Fruit fly (Drosophila melanogaster) whole organism, embryonic: ENCODE data around the gene CG13622.

Experiments used
- Asciz ChIP-seq: fragments of 200-800 bp; sonication (Bioruptor generic); optimal IDR thresholded peaks from 2 replicates; lab custom pipeline; 2017; ENCODE audit warnings: missing biosample characterization, mild to moderate bottlenecking, missing genetic modification characterization, missing genetic modification reagents
- CG12071 ChIP-seq: fragments of 200-800 bp; sonication (Bioruptor generic); optimal IDR thresholded peaks from 3 replicates; lab custom pipeline; 2018; ENCODE audit warnings: missing biosample characterization, mild to moderate bottlenecking, missing genetic modification characterization
- CG12391 ChIP-seq: fragments of 200-800 bp; sonication (Bioruptor generic); optimal IDR thresholded peaks from 3 replicates; lab custom pipeline; 2018; ENCODE audit warnings: missing biosample characterization, mild to moderate bottlenecking, missing genetic modification characterization, moderate library complexity
- CG13296 ChIP-seq: fragments of 200-800 bp; sonication (Bioruptor generic); optimal IDR thresholded peaks from 3 replicates; lab custom pipeline; 2018; ENCODE audit warnings: missing biosample characterization, mild to moderate bottlenecking, missing genetic modification characterization
- CG13624 ChIP-seq: fragments of 200-800 bp; sonication (Bioruptor generic); optimal IDR thresholded peaks from 2 replicates; lab custom pipeline; 2016; ENCODE audit warnings: missing biosample characterization, missing genetic modification characterization
- CG13775 ChIP-seq: fragments of 200-800 bp; sonication (Bioruptor generic); optimal IDR thresholded peaks from 3 replicates; lab custom pipeline; 2017; ENCODE audit warnings: missing biosample characterization, mild to moderate bottlenecking, missing genetic modification characterization
- CG2120 ChIP-seq: fragments of 200-800 bp; sonication (Bioruptor generic); optimal IDR thresholded peaks from 3 replicates; lab custom pipeline; 2016; ENCODE audit warnings: missing biosample characterization, missing genetic modification characterization
- CG2678 ChIP-seq: fragments of 200-800 bp; sonication (Bioruptor generic); optimal IDR thresholded peaks from 3 replicates; lab custom pipeline; 2019; ENCODE audit warnings: missing biosample characterization, mild to moderate bottlenecking, missing genetic modification characterization, moderate library complexity
- CG2712 ChIP-seq: fragments of 200-800 bp; optimal IDR thresholded peaks from 3 replicates; lab custom pipeline; 2019; ENCODE audit warnings: missing biosample characterization, mild to moderate bottlenecking, missing genetic modification characterization, moderate library complexity
- CG31224 ChIP-seq: fragments of 200-800 bp; sonication (Bioruptor generic); IDR thresholded peaks from 2 replicates; pipeline ENCODE4 v1.3.6; 2022; ENCODE audit warnings: missing biosample characterization, missing genetic modification characterization
- CG3847 ChIP-seq: fragments of 200-800 bp; sonication (Bioruptor generic); IDR thresholded peaks from 2 replicates; pipeline ENCODE4 v1.3.6; 2022; ENCODE audit warnings: missing biosample characterization, missing genetic modification characterization
- CG6854 ChIP-seq: fragments of 200-800 bp; sonication (Bioruptor generic); optimal IDR thresholded peaks from 3 replicates; lab custom pipeline; 2017; ENCODE audit warnings: missing biosample characterization, mild to moderate bottlenecking, missing genetic modification characterization
- CG7839 ChIP-seq: fragments of 200-800 bp; sonication (Bioruptor generic); optimal IDR thresholded peaks from 3 replicates; lab custom pipeline; 2018; ENCODE audit warnings: missing biosample characterization, mild to moderate bottlenecking, missing genetic modification characterization, moderate library complexity
- CG8281 ChIP-seq: fragments of 200-800 bp; sonication (Bioruptor generic); optimal IDR thresholded peaks from 2 replicates; lab custom pipeline; 2018; ENCODE audit warnings: missing biosample characterization, mild to moderate bottlenecking, missing genetic modification characterization, moderate library complexity
- CG8388 ChIP-seq: fragments of 200-800 bp; sonication (Bioruptor generic); optimal IDR thresholded peaks from 2 replicates; lab custom pipeline; 2019; ENCODE audit warnings: missing biosample characterization, mild to moderate bottlenecking, missing genetic modification characterization, moderate library complexity
- CG9609 ChIP-seq: fragments of 200-800 bp; sonication (Bioruptor generic); optimal IDR thresholded peaks from 3 replicates; lab custom pipeline; 2016; ENCODE audit warnings: missing biosample characterization, missing genetic modification characterization
- Camta ChIP-seq: fragments of 200-800 bp; sonication (Bioruptor generic); optimal IDR thresholded peaks from 2 replicates; lab custom pipeline; 2016; ENCODE audit warnings: missing biosample characterization, missing genetic modification characterization
- Dbx ChIP-seq: fragments of 200-800 bp; sonication (Bioruptor generic); IDR thresholded peaks from 3 replicates; pipeline ENCODE4 v1.3.6; 2022; ENCODE audit warnings: missing biosample characterization, missing genetic modification characterization
- Dip3 ChIP-seq: fragments of 200-800 bp; sonication (Bioruptor generic); optimal IDR thresholded peaks from 3 replicates; lab custom pipeline; 2016; ENCODE audit warnings: missing biosample characterization, missing genetic modification characterization
- E2f1 ChIP-seq: fragments of 200-800 bp; sonication (Bioruptor generic); IDR thresholded peaks from 2 replicates; pipeline ENCODE4 v1.3.6; 2022; ENCODE audit warnings: missing biosample characterization, missing genetic modification characterization
- HmgD ChIP-seq: fragments of 200-800 bp; sonication (Bioruptor generic); optimal IDR thresholded peaks from 3 replicates; lab custom pipeline; 2016; ENCODE audit warnings: missing biosample characterization, missing genetic modification characterization
- MBD-R2 ChIP-seq: fragments of 200-800 bp; sonication (Bioruptor generic); IDR thresholded peaks from 2 replicates; pipeline ENCODE4 v1.3.6; 2022; ENCODE audit warnings: missing biosample characterization, missing genetic modification characterization
- Sox100B ChIP-seq: fragments of 200-800 bp; sonication (Bioruptor generic); optimal IDR thresholded peaks from 3 replicates; lab custom pipeline; 2018; ENCODE audit warnings: missing biosample characterization, mild to moderate bottlenecking, missing genetic modification characterization
- Sox102F ChIP-seq: fragments of 200-800 bp; sonication (Bioruptor generic); optimal IDR thresholded peaks from 2 replicates; lab custom pipeline; 2018; ENCODE audit warnings: missing biosample characterization, mild to moderate bottlenecking, missing genetic modification characterization, moderate library complexity
- Xrp1 ChIP-seq: fragments of 200-800 bp; sonication (Bioruptor generic); IDR thresholded peaks from 2 replicates; pipeline ENCODE4 v1.3.6; 2022; ENCODE audit warnings: missing biosample characterization, missing genetic modification characterization
- al ChIP-seq: fragments of 200-800 bp; sonication (Bioruptor generic); IDR thresholded peaks from 2 replicates; pipeline ENCODE4 v1.3.6; 2022; ENCODE audit warnings: missing biosample characterization, missing genetic modification characterization
- ase ChIP-seq: fragments of 200-800 bp; sonication (Bioruptor generic); IDR thresholded peaks from 3 replicates; pipeline ENCODE4 v1.3.6; 2022; ENCODE audit warnings: missing biosample characterization, missing genetic modification characterization
- ato ChIP-seq: fragments of 200-800 bp; sonication (Bioruptor generic); IDR thresholded peaks from 2 replicates; pipeline ENCODE4 v1.3.6; 2022; ENCODE audit warnings: missing biosample characterization, missing genetic modification characterization; ENCODE audit not compliant: partially characterized antibody
- az2 ChIP-seq: fragments of 200-800 bp; sonication (Bioruptor generic); optimal IDR thresholded peaks from 3 replicates; lab custom pipeline; 2016; ENCODE audit warnings: missing biosample characterization, missing genetic modification characterization
- bigmax ChIP-seq: fragments of 200-800 bp; sonication (Bioruptor generic); optimal IDR thresholded peaks from 2 replicates; lab custom pipeline; 2018; ENCODE audit warnings: missing biosample characterization, mild to moderate bottlenecking, missing genetic modification characterization
- cas ChIP-seq: fragments of 200-800 bp; sonication (Bioruptor generic); IDR thresholded peaks from 2 replicates; pipeline ENCODE4 v1.3.6; 2022; ENCODE audit warnings: missing biosample characterization, missing genetic modification characterization
- cato ChIP-seq: fragments of 200-800 bp; sonication (Bioruptor generic); optimal IDR thresholded peaks from 2 replicates; lab custom pipeline; 2016; ENCODE audit warnings: missing biosample characterization, missing genetic modification characterization, borderline replicate concordance
- crol ChIP-seq: fragments of 200-800 bp; sonication (Bioruptor generic); IDR thresholded peaks from 2 replicates; pipeline ENCODE4 v1.3.6; 2022; ENCODE audit warnings: missing biosample characterization, missing genetic modification characterization
- emc ChIP-seq: fragments of 200-800 bp; sonication (Bioruptor generic); optimal IDR thresholded peaks from 2 replicates; lab custom pipeline; 2016; ENCODE audit warnings: missing biosample characterization, missing genetic modification characterization
- esg ChIP-seq: fragments of 200-800 bp; sonication (Bioruptor generic); conservative IDR thresholded peaks from 2 replicates; pipeline ENCODE4 v1.3.6; 2022; ENCODE audit warnings: missing biosample characterization, missing genetic modification characterization
- fd3F ChIP-seq: fragments of 200-800 bp; sonication (Bioruptor generic); optimal IDR thresholded peaks from 2 replicates; lab custom pipeline; 2018; ENCODE audit warnings: missing biosample characterization, mild to moderate bottlenecking, missing genetic modification characterization, moderate library complexity
- ftz-f1 ChIP-seq: fragments of 200-800 bp; sonication (Bioruptor generic); optimal IDR thresholded peaks from 2 replicates; lab custom pipeline; 2016; ENCODE audit warnings: missing biosample characterization, missing genetic modification characterization
- gem ChIP-seq: fragments of 200-800 bp; sonication (Bioruptor generic); optimal IDR thresholded peaks from 2 replicates; lab custom pipeline; 2019; ENCODE audit warnings: missing biosample characterization, mild to moderate bottlenecking, missing genetic modification characterization, moderate library complexity
- lmd ChIP-seq: fragments of 200-800 bp; sonication (Bioruptor generic); IDR thresholded peaks from 2 replicates; pipeline ENCODE4 v1.3.6; 2022; ENCODE audit warnings: missing biosample characterization, missing genetic modification characterization
- ro ChIP-seq: fragments of 200-800 bp; sonication (Bioruptor generic); IDR thresholded peaks from 2 replicates; pipeline ENCODE4 v1.3.6; 2022; ENCODE audit warnings: missing biosample characterization, missing genetic modification characterization
- run ChIP-seq: fragments of 200-800 bp; sonication (Bioruptor generic); optimal IDR thresholded peaks from 3 replicates; lab custom pipeline; 2018; ENCODE audit warnings: missing biosample characterization, mild to moderate bottlenecking, missing genetic modification characterization
- salm ChIP-seq: fragments of 200-800 bp; sonication (Bioruptor generic); optimal IDR thresholded peaks from 2 replicates; lab custom pipeline; 2018; ENCODE audit warnings: missing biosample characterization, mild to moderate bottlenecking, missing genetic modification characterization
- sd ChIP-seq: fragments of 200-800 bp; sonication (Bioruptor generic); optimal IDR thresholded peaks from 3 replicates; lab custom pipeline; 2018; ENCODE audit warnings: missing biosample characterization, mild to moderate bottlenecking, missing genetic modification characterization, moderate library complexity
- sens ChIP-seq: fragments of 200-800 bp; sonication (Bioruptor generic); peaks from one replicate; lab custom pipeline; 2016; ENCODE audit warnings: missing biosample characterization, missing genetic modification characterization
- sens-2 ChIP-seq: fragments of 200-800 bp; sonication (Bioruptor generic); IDR thresholded peaks from 2 replicates; pipeline ENCODE4 v1.3.6; 2022; ENCODE audit warnings: missing biosample characterization, missing genetic modification characterization
- so ChIP-seq: fragments of 200-800 bp; sonication (Bioruptor generic); IDR thresholded peaks from 3 replicates; pipeline ENCODE4 v1.3.6; 2022; ENCODE audit warnings: missing biosample characterization, missing genetic modification characterization
- stc ChIP-seq: fragments of 200-800 bp; sonication (Bioruptor generic); IDR thresholded peaks from 2 replicates; pipeline ENCODE4 v1.3.6; 2022; ENCODE audit warnings: missing biosample characterization, missing genetic modification characterization
- tap ChIP-seq: fragments of 200-800 bp; optimal IDR thresholded peaks from 3 replicates; lab custom pipeline; 2019; ENCODE audit warnings: missing biosample characterization, mild to moderate bottlenecking, missing genetic modification characterization, moderate library complexity
- toy ChIP-seq: fragments of 200-800 bp; sonication (Bioruptor generic); IDR thresholded peaks from 2 replicates; pipeline ENCODE4 v1.3.6; 2022; ENCODE audit warnings: missing biosample characterization, missing genetic modification characterization
- unpg ChIP-seq: fragments of 200-800 bp; sonication (Bioruptor generic); optimal IDR thresholded peaks from 3 replicates; lab custom pipeline; 2018; ENCODE audit warnings: missing biosample characterization, mild to moderate bottlenecking, missing genetic modification characterization, moderate library complexity
- wor ChIP-seq: fragments of 200-800 bp; sonication (Bioruptor generic); IDR thresholded peaks from 2 replicates; pipeline ENCODE4 v1.3.6; 2022; ENCODE audit warnings: missing biosample characterization, missing genetic modification characterization

CG13622 gene

DNA sequence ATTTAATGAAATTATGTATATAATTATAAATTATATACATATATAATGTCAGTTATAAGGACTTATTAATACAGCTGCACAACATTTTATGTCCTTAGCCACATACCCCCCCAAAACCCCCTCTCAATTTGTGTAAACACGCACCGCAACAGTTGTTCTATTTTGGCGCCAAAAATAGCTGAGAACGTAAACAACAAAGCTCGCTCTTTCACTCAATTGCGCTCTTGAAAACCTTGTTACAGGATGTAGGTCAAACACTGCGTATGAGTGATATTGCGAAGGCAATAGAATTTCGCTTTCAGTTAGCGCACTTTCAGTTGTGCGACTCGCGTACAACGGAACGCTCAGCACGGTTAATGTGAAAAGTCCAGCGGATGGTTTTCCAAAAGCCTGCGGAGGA is 20.9 kb upstream of the CG13622 start, which contains the start of gene Esyt2 (continued):
- TF ChIP-seq salm (tag; lab: Kevin White, UChicago) (no peak), ro (GFP tag; lab: Robert Waterston, UW) (peak; percentile 22; the same call in 1 of the 2 replicates), wor (GFP tag; lab: Robert Waterston, UW) (no peak), Sox100B (GFP tag; lab: Kevin White, UChicago) (peak; percentile 19), cato (GFP tag; lab: Kevin White, UChicago) (no peak), tap (tag; lab: Kevin White, UChicago) (peak; percentile 12), Camta (GFP tag; lab: Kevin White, UChicago) (no peak), CG13624 (GFP tag; lab: Kevin White, UChicago) (no peak), Asciz (GFP tag; lab: Kevin White, UChicago) (peak; percentile 4), gem (tag; lab: Kevin White, UChicago) (peak; percentile 72), toy (GFP tag; lab: Robert Waterston, UW) (0 out of 2 replicates have a peak, but pooled peaks have one; percentile 35), sens (GFP tag; lab: Kevin White, UChicago) (peak; percentile 38), CG9609 (GFP tag; lab: Kevin White, UChicago) (no peak), CG13775 (peak; percentile 20), CG13296 (GFP tag; lab: Kevin White, UChicago) (peak; percentile 20), ato (no peak), CG12071 (GFP tag; lab: Kevin White, UChicago) (peak; percentile 33), sens-2 (GFP tag; lab: Robert Waterston, UW) (no peak), stc (peak; percentile 46; the same call in 1 of the 2 replicates), fd3F (GFP tag; lab: Kevin White, UChicago) (peak; percentile 4), CG8281 (tag; lab: Kevin White, UChicago) (no peak), crol (GFP tag; lab: Robert Waterston, UW) (peak; percentile 55; the same call in 1 of the 2 replicates), MBD-R2 (GFP tag; lab: Robert Waterston, UW) (peak; percentile 48; the same call in 1 of the 2 replicates), al (GFP tag; lab: Robert Waterston, UW) (0 out of 2 replicates have a peak, but pooled peaks have one; percentile 46), CG2120 (GFP tag; lab: Kevin White, UChicago) (peak; percentile 27), ase (GFP tag; lab: Robert Waterston, UW) (peak; percentile 37; the same call in 1 of the 3 replicates), emc (GFP tag; lab: Kevin White, UChicago) (no peak), sd (tag; lab: Kevin White, UChicago) (peak; percentile 57), Sox102F (GFP tag; lab: Kevin White, UChicago) (peak; percentile 55), CG8388 (GFP tag; lab: Kevin White, UChicago) (peak; percentile 15), CG6854 (GFP tag; lab: Kevin White, UChicago) (peak; percentile 48), az2 (GFP tag; lab: Kevin White, UChicago) (peak; percentile 35), CG3847 (GFP tag; lab: Robert Waterston, UW) (peak; percentile 14; the same call in 1 of the 2 replicates), cas (GFP tag; lab: Robert Waterston, UW) (peak; percentile 46; the same call in 1 of the 2 replicates), unpg (peak; percentile 55), so (GFP tag; lab: Robert Waterston, UW) (peak; percentile 55; the same call in 2 of the 3 replicates), Dip3 (no peak), run (tag; lab: Kevin White, UChicago) (peak; percentile 52), esg (GFP tag; lab: Robert Waterston, UW) (no peak), Dbx (GFP tag; lab: Robert Waterston, UW) (peak; percentile 37; the same call in 1 of the 3 replicates), CG12391 (tag; lab: Kevin White, UChicago) (peak; percentile 38), ftz-f1 (peak; percentile 42), CG31224 (peak; percentile 59; the same call in 1 of the 2 replicates), bigmax (GFP tag; lab: Kevin White, UChicago) (no peak), lmd (GFP tag; lab: Robert Waterston, UW) (peak; percentile 49; the same call in 1 of the 2 replicates), CG2712 (tag; lab: Kevin White, UChicago) (peak; percentile 32), Xrp1 (GFP tag; lab: Robert Waterston, UW) (peak; percentile 23; the same call in 1 of the 2 replicates), CG2678 (tag; lab: Kevin White, UChicago) (peak; percentile 64), E2f1 (peak; percentile 86), CG7839 (tag; lab: Kevin White, UChicago) (peak; percentile 19), HmgD (GFP tag; lab: Kevin White, UChicago) (no peak)
